Fruit fly (Drosophila melanogaster) whole organism, embryonic: ENCODE data around the gene CG32642.

Source experiments
- CG11398 ChIP-seq: fragments of 200-800 bp; sonication (Bioruptor generic); optimal IDR thresholded peaks from 2 replicates; lab custom pipeline; 2016; ENCODE audit warnings: missing biosample characterization, missing genetic modification characterization
- CG6272 ChIP-seq: fragments of 200-800 bp; sonication (Bioruptor generic); IDR thresholded peaks from 2 replicates; pipeline ENCODE4 v1.3.6; 2022; ENCODE audit warnings: missing biosample characterization, missing genetic modification characterization
- Dll ChIP-seq: fragments of 200-800 bp; sonication (Bioruptor generic); IDR thresholded peaks from 4 replicates; pipeline ENCODE4 v1.3.6; 2022; ENCODE audit warnings: missing biosample characterization, missing genetic modification characterization; ENCODE audit not compliant: partially characterized antibody
- HLH54F ChIP-seq: fragments of 200-800 bp; sonication (Bioruptor generic); optimal IDR thresholded peaks from 3 replicates; lab custom pipeline; 2016; ENCODE audit warnings: missing biosample characterization, missing genetic modification characterization
- Hr3 ChIP-seq: fragments of 200-800 bp; sonication (Bioruptor generic); optimal IDR thresholded peaks from 3 replicates; lab custom pipeline; 2016; ENCODE audit warnings: missing biosample characterization, missing genetic modification characterization
- Lhr ChIP-seq: fragments of 200-800 bp; sonication (Bioruptor generic); optimal IDR thresholded peaks from 3 replicates; lab custom pipeline; 2017; ENCODE audit warnings: mild to moderate bottlenecking, missing biosample characterization, missing genetic modification reagents, missing genetic modification characterization
- ci ChIP-seq: fragments of 200-800 bp; sonication (Bioruptor generic); IDR thresholded peaks from 3 replicates; pipeline ENCODE4 v1.3.6; 2022; ENCODE audit warnings: missing biosample characterization, missing genetic modification characterization
- grn ChIP-seq: fragments of 200-800 bp; sonication (Bioruptor generic); optimal IDR thresholded peaks from 3 replicates; lab custom pipeline; 2017; ENCODE audit warnings: missing biosample characterization, missing genetic modification characterization
- ken ChIP-seq: fragments of 200-800 bp; sonication (Bioruptor generic); IDR thresholded peaks from 3 replicates; pipeline ENCODE4 v1.3.6; 2022; ENCODE audit warnings: missing biosample characterization, missing genetic modification characterization
- tio ChIP-seq: fragments of 200-800 bp; sonication (Bioruptor generic); optimal IDR thresholded peaks from 2 replicates; lab custom pipeline; 2017; ENCODE audit warnings: missing biosample characterization, missing genetic modification characterization, inconsistent platforms

DNA sequence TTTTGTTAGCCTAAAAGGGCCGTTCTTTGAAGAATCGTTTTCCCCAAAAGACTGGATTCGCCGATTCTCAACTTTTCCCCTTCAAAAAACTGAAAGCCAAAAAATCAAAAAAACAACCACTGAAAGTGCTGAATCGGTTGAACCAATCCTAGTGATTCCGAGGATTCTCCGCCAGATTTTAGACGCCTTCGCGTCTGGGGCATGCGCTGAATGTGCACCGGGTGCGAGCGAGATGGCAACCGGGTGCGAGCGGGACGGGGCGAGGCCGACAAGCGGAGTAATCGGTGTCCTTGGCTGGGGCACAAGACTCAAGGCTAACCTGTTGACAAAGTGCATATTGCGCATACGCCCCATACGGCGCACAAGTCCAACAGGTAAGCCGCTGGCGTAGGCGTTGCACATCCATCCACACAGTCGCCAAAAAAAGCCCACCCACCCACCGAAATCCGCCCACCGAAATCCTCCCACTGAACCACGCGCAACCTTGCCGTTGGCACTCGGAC, 28.0 kb downstream of the CG32642 start:
- TF ChIP-seq CG11398 (GFP tag; lab: Kevin White, UChicago), result no peak
- no peak for TF ChIP-seq ken (GFP tag; lab: Robert Waterston, UW)
- TF ChIP-seq ci (GFP tag; lab: Robert Waterston, UW), result no peak
- no peak for TF ChIP-seq HLH54F (GFP tag; lab: Kevin White, UChicago)
- TF ChIP-seq tio, result no peak
- TF ChIP-seq grn (GFP tag; lab: Kevin White, UChicago), result no peak
- no peak for TF ChIP-seq CG6272 (GFP tag; lab: Robert Waterston, UW)
- TF ChIP-seq Hr3, result no peak
- TF ChIP-seq Lhr (GFP tag; lab: Kevin White, UChicago), result no peak
- no peak for TF ChIP-seq Dll (GFP tag; lab: Robert Waterston, UW)
